Worm (Caenorhabditis elegans): ENCODE measurements around the gene cnc-3.

DNA sequence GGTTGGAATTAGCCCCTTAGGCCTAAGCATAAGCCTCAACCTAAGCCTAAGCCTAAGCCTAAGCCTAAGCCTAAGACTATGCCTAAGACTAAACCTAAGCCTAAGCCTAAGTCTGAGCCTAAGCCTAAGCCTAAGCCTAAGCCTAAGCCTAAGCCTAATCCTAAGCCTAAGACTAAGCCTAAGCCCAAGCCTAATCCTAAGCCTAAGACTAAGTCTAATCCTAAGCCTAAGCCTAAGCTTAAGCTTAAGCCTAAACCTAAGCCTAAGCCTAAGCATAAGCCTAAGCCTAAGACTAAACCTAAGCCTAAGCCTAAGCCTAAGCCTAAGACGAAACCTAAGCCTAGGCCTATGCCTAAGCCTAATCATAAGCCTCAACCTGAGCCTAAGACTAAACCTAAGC is 24.5 kb upstream of the cnc-3 start:
- TF ChIP-seq snpc-4 (tag; optimal IDR thresholded peaks at IDR 0.05), result no peak
- TF ChIP-seq egl-27 (tag; optimal IDR thresholded peaks at IDR 0.05), result no peak
- no peak for TF ChIP-seq F49E8.2 (tag; optimal IDR thresholded peaks at IDR 0.05; ENCODE audit: borderline replicate concordance)
- no peak for TF ChIP-seq dve-1 (tag; optimal IDR thresholded peaks at IDR 0.05; ENCODE audit: insufficient read depth)
- TF ChIP-seq pha-4 (GFP tag; IDR thresholded peaks at IDR 0.05), result no peak
- no peak for TF ChIP-seq pha-4 (tag; optimal IDR thresholded peaks at IDR 0.05)
- TF ChIP-seq ceh-28 (tag; optimal IDR thresholded peaks at IDR 0.05), result no peak
- TF ChIP-seq hlh-30 (tag; optimal IDR thresholded peaks at IDR 0.05; ENCODE audit: insufficient read depth), result no peak
- no peak for TF ChIP-seq F37D6.2 (tag; optimal IDR thresholded peaks at IDR 0.05)
- no peak for TF ChIP-seq nhr-77 (tag; optimal IDR thresholded peaks at IDR 0.05)
- TF ChIP-seq fkh-10 (GFP tag; optimal IDR thresholded peaks at IDR 0.05), result no peak
- TF ChIP-seq cey-2 (tag; optimal IDR thresholded peaks at IDR 0.05; ENCODE audit: borderline replicate concordance, insufficient read depth), result no peak
- no peak for TF ChIP-seq fos-1 (tag; optimal IDR thresholded peaks at IDR 0.05)
- no peak for TF ChIP-seq pqm-1 (tag; optimal IDR thresholded peaks at IDR 0.05)

All from whole organism, L4 larva.